Worm (Caenorhabditis elegans) whole organism, L1 larva: ENCODE measurements around the gene grld-1.

ENCODE experiments used
- C04F5.9 ChIP-seq: sonication (generic microtip); optimal IDR thresholded peaks from 2 replicates; lab custom pipeline; 2016; ENCODE audit warnings: missing genetic modification characterization, missing compliant biosample characterization
- C16A3.4 ChIP-seq: fragments of 150-350 bp; optimal IDR thresholded peaks from 2 replicates; lab custom pipeline; 2014; ENCODE audit warnings: missing biosample characterization, missing genetic modification characterization
- C34B4.2 ChIP-seq: sonication (generic microtip); optimal IDR thresholded peaks from 2 replicates; lab custom pipeline; 2017; ENCODE audit warnings: mild to moderate bottlenecking, missing genetic modification characterization, missing compliant biosample characterization
- F16B12.6 ChIP-seq: fragments of 150-350 bp; optimal IDR thresholded peaks from 2 replicates; lab custom pipeline; 2014; ENCODE audit warnings: missing biosample characterization, missing genetic modification characterization
- aha-1 ChIP-seq: fragments of 150-350 bp; optimal IDR thresholded peaks from 2 replicates; lab custom pipeline; 2014; ENCODE audit warnings: missing biosample characterization, missing genetic modification characterization
- alr-1 ChIP-seq: fragments of 200-800 bp; sonication (Bioruptor generic); optimal IDR thresholded peaks from 2 replicates; lab custom pipeline; 2018; ENCODE audit warnings: borderline replicate concordance, mild to moderate bottlenecking, missing genetic modification characterization, missing compliant biosample characterization
- aly-2 ChIP-seq: fragments of 150-350 bp; optimal IDR thresholded peaks from 2 replicates; lab custom pipeline; 2014; ENCODE audit warnings: missing biosample characterization, missing genetic modification characterization
- ama-1 ChIP-seq: fragments of 150-350 bp; optimal IDR thresholded peaks from 2 replicates; lab custom pipeline; 2014
- blmp-1 ChIP-seq: fragments of 150-350 bp; optimal IDR thresholded peaks from 2 replicates; lab custom pipeline; 2014; ENCODE audit warnings: missing biosample characterization, missing genetic modification characterization
- ceh-82 ChIP-seq, 3 experiments: fragments of 150-350 bp in 1 of 3; sonication (generic microtip) in 2 of 3; optimal IDR thresholded peaks; 2 replicates each; lab custom pipeline; 2014 to 2017; ENCODE audit warnings: missing biosample characterization in 3 of 3, missing genetic modification characterization in 3 of 3
- ceh-88 ChIP-seq: fragments of 200-800 bp; sonication (Bioruptor generic); IDR thresholded peaks from 2 replicates; pipeline ENCODE4 v1.3.6; 2022; ENCODE audit warnings: missing genetic modification characterization, missing compliant biosample characterization
- efl-1 ChIP-seq, 4 experiments: fragments of 150-350 bp; optimal IDR thresholded peaks in 3 of 4; peaks in 1 of 4; 1 replicate in 1 of 4; 2 replicates in 3 of 4; lab custom pipeline; 2014; ENCODE audit warnings: missing biosample characterization in 2 of 4, missing genetic modification characterization in 2 of 4, missing genetic modification reagents in 2 of 4
- efl-3 ChIP-seq: fragments of 200-800 bp; sonication (Bioruptor generic); optimal IDR thresholded peaks from 2 replicates; lab custom pipeline; 2018; ENCODE audit warnings: mild to moderate bottlenecking, missing genetic modification characterization, missing compliant biosample characterization
- egl-27 ChIP-seq, 2 experiments: fragments of 150-350 bp in 1 of 2; sonication (generic microtip); optimal IDR thresholded peaks; 3 replicates each; lab custom pipeline; 2017 to 2018; ENCODE audit warnings: missing biosample characterization in 2 of 2, missing genetic modification characterization in 2 of 2, missing genetic modification reagents in 2 of 2
- elt-2 ChIP-seq: sonication (generic microtip); optimal IDR thresholded peaks from 2 replicates; lab custom pipeline; 2016; ENCODE audit warnings: missing genetic modification characterization, mild to moderate bottlenecking, inconsistent platforms, missing compliant biosample characterization, missing genetic modification reagents
- ets-5 ChIP-seq: fragments of 200-800 bp; sonication (Bioruptor generic); IDR thresholded peaks from 2 replicates; pipeline ENCODE4 v1.3.6; 2022; ENCODE audit warnings: missing genetic modification characterization, missing compliant biosample characterization
- fkh-10 ChIP-seq: sonication (generic microtip); optimal IDR thresholded peaks from 2 replicates; lab custom pipeline; 2017; ENCODE audit warnings: missing biosample characterization, missing genetic modification reagents, missing genetic modification characterization
- fos-1 ChIP-seq: fragments of 150-350 bp; optimal IDR thresholded peaks from 2 replicates; lab custom pipeline; 2014; ENCODE audit warnings: missing biosample characterization, missing genetic modification characterization
- grh-1 ChIP-seq: fragments of 200-800 bp; sonication (Bioruptor generic); IDR thresholded peaks from 2 replicates; pipeline ENCODE4 v1.3.6; 2022; ENCODE audit warnings: missing genetic modification reagents, missing genetic modification characterization, missing compliant biosample characterization
- hlh-17 ChIP-seq: fragments of 200-800 bp; sonication (Bioruptor generic); optimal IDR thresholded peaks from 2 replicates; lab custom pipeline; 2018; ENCODE audit warnings: missing genetic modification characterization, mild to moderate bottlenecking, missing compliant biosample characterization, moderate library complexity, borderline replicate concordance
- irx-1 ChIP-seq: sonication (generic microtip); optimal IDR thresholded peaks from 2 replicates; lab custom pipeline; 2016; ENCODE audit warnings: missing genetic modification characterization, missing compliant biosample characterization
- isw-1 ChIP-seq: fragments of 200-800 bp; sonication (Bioruptor generic); IDR thresholded peaks from 2 replicates; pipeline ENCODE4 v1.3.6; 2022; ENCODE audit warnings: missing genetic modification characterization, missing compliant biosample characterization
- jun-1 ChIP-seq: fragments of 150-350 bp; optimal IDR thresholded peaks from 2 replicates; lab custom pipeline; 2014; ENCODE audit warnings: missing biosample characterization, missing genetic modification reagents, missing genetic modification characterization
- lin-13 ChIP-seq: fragments of 150-350 bp; optimal IDR thresholded peaks from 2 replicates; lab custom pipeline; 2014; ENCODE audit warnings: missing biosample characterization, missing genetic modification reagents, missing genetic modification characterization
- lin-14 ChIP-seq: fragments of 200-800 bp; sonication (Bioruptor generic); optimal IDR thresholded peaks from 2 replicates; lab custom pipeline; 2018; ENCODE audit warnings: mild to moderate bottlenecking, missing genetic modification characterization, moderate library complexity, missing compliant biosample characterization
- lin-39 ChIP-seq: fragments of 150-350 bp; optimal IDR thresholded peaks from 2 replicates; lab custom pipeline; 2014; ENCODE audit warnings: missing biosample characterization, missing genetic modification reagents, missing genetic modification characterization
- mab-9 ChIP-seq: fragments of 200-800 bp; sonication (Bioruptor generic); IDR thresholded peaks from 2 replicates; pipeline ENCODE4 v1.3.6; 2022; ENCODE audit warnings: missing genetic modification reagents, missing genetic modification characterization, missing compliant biosample characterization
- mef-2 ChIP-seq: fragments of 150-350 bp; optimal IDR thresholded peaks from 2 replicates; lab custom pipeline; 2014; ENCODE audit warnings: missing biosample characterization, missing genetic modification characterization
- mep-1 ChIP-seq: fragments of 150-350 bp; optimal IDR thresholded peaks from 2 replicates; lab custom pipeline; 2014; ENCODE audit warnings: missing biosample characterization, missing genetic modification characterization
- nhr-19 ChIP-seq: fragments of 200-800 bp; sonication (Bioruptor generic); conservative IDR thresholded peaks from 2 replicates; pipeline ENCODE4 v1.3.6; 2022; ENCODE audit warnings: missing genetic modification characterization, missing compliant biosample characterization
- nhr-237 ChIP-seq: fragments of 150-350 bp; optimal IDR thresholded peaks from 2 replicates; lab custom pipeline; 2014; ENCODE audit warnings: missing biosample characterization, missing genetic modification characterization
- nhr-28 ChIP-seq: fragments of 150-350 bp; optimal IDR thresholded peaks from 2 replicates; lab custom pipeline; 2014; ENCODE audit warnings: missing biosample characterization, missing genetic modification characterization
- nhr-47 ChIP-seq: sonication (generic microtip); optimal IDR thresholded peaks from 2 replicates; lab custom pipeline; 2016; ENCODE audit warnings: mild to moderate bottlenecking, missing genetic modification characterization, moderate library complexity, missing compliant biosample characterization
- nhr-71 ChIP-seq: sonication (generic microtip); optimal IDR thresholded peaks from 2 replicates; lab custom pipeline; 2016; ENCODE audit warnings: mild to moderate bottlenecking, missing genetic modification characterization, moderate library complexity, missing compliant biosample characterization
- nhr-84 ChIP-seq: sonication (generic microtip); optimal IDR thresholded peaks from 2 replicates; lab custom pipeline; 2017; ENCODE audit warnings: missing biosample characterization, missing genetic modification characterization
- nhr-85 ChIP-seq: sonication (generic microtip); peaks from one replicate; lab custom pipeline; 2016; ENCODE audit warnings: missing genetic modification characterization, inconsistent platforms, missing compliant biosample characterization
- pag-3 ChIP-seq: sonication (generic microtip); optimal IDR thresholded peaks from 2 replicates; lab custom pipeline; 2017; ENCODE audit warnings: missing genetic modification characterization, mild to moderate bottlenecking, missing compliant biosample characterization, antibody characterized with exemption, borderline replicate concordance; ENCODE audit not compliant: insufficient read depth
- pax-3 ChIP-seq: fragments of 200-800 bp; sonication (Bioruptor generic); optimal IDR thresholded peaks from 2 replicates; lab custom pipeline; 2018; ENCODE audit warnings: mild to moderate bottlenecking, missing genetic modification characterization, moderate library complexity, missing compliant biosample characterization
- skn-1 ChIP-seq: fragments of 150-350 bp; optimal IDR thresholded peaks from 2 replicates; lab custom pipeline; 2014; ENCODE audit warnings: missing biosample characterization, missing genetic modification characterization
- sptf-1 ChIP-seq: fragments of 150-350 bp; optimal IDR thresholded peaks from 2 replicates; lab custom pipeline; 2014; ENCODE audit warnings: missing biosample characterization, missing genetic modification characterization
- swsn-7 ChIP-seq: sonication (generic microtip); optimal IDR thresholded peaks from 2 replicates; lab custom pipeline; 2016; ENCODE audit warnings: missing genetic modification characterization, missing compliant biosample characterization
- tlp-1 ChIP-seq: fragments of 150-350 bp; optimal IDR thresholded peaks from 2 replicates; lab custom pipeline; 2014; ENCODE audit warnings: missing biosample characterization, missing genetic modification characterization
- unc-130 ChIP-seq: fragments of 150-350 bp; optimal IDR thresholded peaks from 2 replicates; lab custom pipeline; 2017; ENCODE audit warnings: missing biosample characterization, missing genetic modification characterization, inconsistent platforms
- unc-30 ChIP-seq: sonication (generic microtip); optimal IDR thresholded peaks from 2 replicates; lab custom pipeline; 2017; ENCODE audit warnings: missing biosample characterization, missing genetic modification characterization
- unc-62 ChIP-seq: fragments of 150-350 bp; optimal IDR thresholded peaks from 2 replicates; lab custom pipeline; 2014; ENCODE audit warnings: missing biosample characterization, missing genetic modification reagents, missing genetic modification characterization
- unc-86 ChIP-seq: sonication (generic microtip); optimal IDR thresholded peaks from 2 replicates; lab custom pipeline; 2016; ENCODE audit warnings: missing genetic modification characterization, missing compliant biosample characterization
- unc-98 ChIP-seq: fragments of 200-800 bp; sonication (Bioruptor generic); IDR thresholded peaks from 2 replicates; pipeline ENCODE4 v1.3.6; 2022; ENCODE audit warnings: missing genetic modification characterization, missing compliant biosample characterization
- xbp-1 ChIP-seq: sonication (generic microtip); optimal IDR thresholded peaks from 2 replicates; lab custom pipeline; 2016; ENCODE audit warnings: missing genetic modification characterization, missing compliant biosample characterization
- zag-1 ChIP-seq: fragments of 150-350 bp; optimal IDR thresholded peaks from 2 replicates; lab custom pipeline; 2014; ENCODE audit warnings: missing biosample characterization, missing genetic modification characterization
- ztf-11 ChIP-seq, 2 experiments: sonication (generic microtip); optimal IDR thresholded peaks; 2 replicates each; lab custom pipeline; 2016 to 2017; ENCODE audit warnings: missing genetic modification characterization in 2 of 2, missing biosample characterization in 1 of 2, missing compliant biosample characterization in 1 of 2
- ztf-4 ChIP-seq: fragments of 150-350 bp; optimal IDR thresholded peaks from 2 replicates; lab custom pipeline; 2014; ENCODE audit warnings: missing biosample characterization, missing genetic modification characterization

grld-1 gene

DNA sequence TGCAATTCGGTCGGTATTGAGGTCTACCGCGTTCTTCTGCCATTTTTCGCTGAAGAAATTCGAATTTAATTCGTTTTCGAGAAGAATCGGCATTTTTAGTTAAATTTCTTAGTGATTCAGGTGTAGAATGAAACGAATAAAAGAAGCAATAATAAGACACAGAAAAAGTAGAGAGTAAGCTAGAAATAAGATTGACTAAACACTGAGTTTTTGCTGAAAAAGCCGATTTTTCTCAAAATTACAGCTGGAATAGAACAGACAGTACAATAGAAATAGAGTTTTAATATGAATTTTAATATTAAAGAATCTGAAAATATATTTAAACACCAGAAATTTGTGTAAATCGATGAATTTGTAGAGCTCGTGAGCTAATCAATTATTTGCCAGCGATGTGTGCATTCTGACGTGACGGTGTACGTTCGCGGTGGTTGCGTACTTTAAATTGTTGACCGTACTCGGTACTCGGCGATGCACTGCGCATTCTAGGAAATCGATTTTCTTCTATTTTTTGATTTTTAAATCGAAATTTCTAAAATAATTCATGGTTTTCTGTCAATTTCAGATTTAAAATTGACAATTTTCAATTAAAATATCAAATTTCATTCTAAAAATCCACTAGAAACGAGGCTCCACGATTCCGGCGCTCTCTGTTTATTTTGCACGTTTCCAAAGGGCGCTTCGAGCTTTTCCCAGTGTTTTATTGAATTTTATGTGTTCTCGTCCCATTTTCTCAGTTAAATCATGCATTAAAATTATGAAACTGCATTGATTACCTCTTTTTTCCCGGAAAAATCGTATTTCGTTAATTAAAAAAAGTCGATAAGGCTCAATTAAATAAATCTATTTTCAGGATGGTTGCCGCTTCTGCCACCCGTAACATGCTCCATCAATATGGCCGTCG, at the start of gene grld-1, which contains the start of gene cox-6C:
TSS of gene grld-1 (minus strand) at position 51 of the 901 bp plus-strand sequence.
TSS of gene cox-6C (plus strand) at position 851 of the 901 bp plus-strand sequence.
- TF ChIP-seq nhr-85 (tag; lab: Kevin White, UChicago), result peak; percentile 70
- peak; percentile 26 for TF ChIP-seq aly-2 (tag; lab: Kevin White, UChicago)
- TF ChIP-seq mab-9 (GFP tag; lab: Robert Waterston, UW), result 0 out of 2 replicates have a peak, but pooled peaks have one; percentile 32
- TF ChIP-seq unc-30 (tag; lab: Kevin White, UChicago), result no peak
- TF ChIP-seq aha-1 (tag; lab: Kevin White, UChicago), result no peak
- no peak for TF ChIP-seq tlp-1
- TF ChIP-seq unc-98 (GFP tag; lab: Robert Waterston, UW), result 0 out of 2 replicates have a peak, but pooled peaks have one; percentile 16
- no peak for TF ChIP-seq elt-2 (tag; lab: Kevin White, UChicago)
- peak; percentile 60 for TF ChIP-seq C16A3.4
- TF ChIP-seq mep-1, result peak; percentile 60
- peak; percentile 38 for TF ChIP-seq skn-1 (tag; lab: Kevin White, UChicago)
- peak; percentile 85 for TF ChIP-seq nhr-71
- no peak for TF ChIP-seq zag-1
- peak in 1 of 2 experiments; percentile 6 for TF ChIP-seq ztf-11 (tag; optimal IDR thresholded peaks at IDR 0.05; lab: Kevin White, UChicago)
- TF ChIP-seq sptf-1 (tag; lab: Kevin White, UChicago), result no peak
- no peak for TF ChIP-seq ceh-88 (GFP tag; lab: Robert Waterston, UW)
- TF ChIP-seq unc-62 (GFP tag; lab: Kevin White, UChicago), result no peak
- TF ChIP-seq irx-1 (tag; lab: Kevin White, UChicago), result peak; percentile 48
- no peak for TF ChIP-seq pag-3 (tag; lab: Kevin White, UChicago)
- TF ChIP-seq nhr-19, result peak; percentile 52
- TF ChIP-seq C04F5.9 (tag; lab: Kevin White, UChicago), result no peak
- TF ChIP-seq ceh-82 (tag; optimal IDR thresholded peaks at IDR 0.05; lab: Kevin White, UChicago), result peak; percentile 24 to 55 (median 31)
- TF ChIP-seq lin-13 (GFP tag; lab: Kevin White, UChicago), result peak; percentile 58
- no peak for TF ChIP-seq C34B4.2
- TF ChIP-seq hlh-17 (GFP tag; lab: Kevin White, UChicago), result no peak
- peak; percentile 75 for TF ChIP-seq unc-86 (tag; lab: Kevin White, UChicago)
- TF ChIP-seq lin-14 (GFP tag; lab: Kevin White, UChicago), result peak; percentile 75
- TF ChIP-seq alr-1, result no peak
- TF ChIP-seq nhr-84, result no peak
- no peak for TF ChIP-seq lin-39 (tag; lab: Kevin White, UChicago)
- TF ChIP-seq fos-1 (tag; lab: Kevin White, UChicago), result no peak
- no peak for TF ChIP-seq mef-2 (tag; lab: Kevin White, UChicago)
- peak; percentile 79 for TF ChIP-seq nhr-47 (tag; lab: Kevin White, UChicago)
- no peak for TF ChIP-seq pax-3 (tag; lab: Kevin White, UChicago)
- no peak for TF ChIP-seq efl-3
- no peak for TF ChIP-seq nhr-237 (tag; lab: Kevin White, UChicago)
- no peak for TF ChIP-seq egl-27 (tag; optimal IDR thresholded peaks at IDR 0.05; lab: Kevin White, UChicago)
- TF ChIP-seq ets-5 (GFP tag; lab: Robert Waterston, UW), result no peak
- peak; percentile 73 for TF ChIP-seq swsn-7 (tag; lab: Kevin White, UChicago)
- TF ChIP-seq efl-1 (optimal IDR thresholded peaks at IDR 0.05; lab: Kevin White, UChicago), result peak; percentile 53 to 59
- peak; percentile 55 to 90 for TF ChIP-seq efl-1 (GFP tag; optimal IDR thresholded peaks at IDR 0.05 in 1 of 2; lab: Kevin White, UChicago)
- TF ChIP-seq unc-130, result peak; percentile 60
- TF ChIP-seq ama-1, result no peak
- TF ChIP-seq nhr-28 (tag; lab: Kevin White, UChicago), result no peak
- TF ChIP-seq ztf-4 (tag; lab: Kevin White, UChicago), result no peak
- TF ChIP-seq isw-1 (GFP tag; lab: Robert Waterston, UW), result peak; percentile 68
- TF ChIP-seq grh-1, result no peak
- no peak for TF ChIP-seq fkh-10 (GFP tag; lab: Kevin White, UChicago)
- TF ChIP-seq F16B12.6 (tag; lab: Kevin White, UChicago), result peak; percentile 86
- no peak for TF ChIP-seq blmp-1
- TF ChIP-seq jun-1 (tag; lab: Kevin White, UChicago), result peak; percentile 7
- peak; percentile 69 for TF ChIP-seq xbp-1 (tag; lab: Kevin White, UChicago)
